Fruit fly (Drosophila melanogaster) Kc167 (cell line): ENCODE data around the gene IleRS-m.

Experiments
- Myc ChIP-seq: fragments of >200 bp; optimal IDR thresholded peaks from 2 replicates; lab custom pipeline; 2017; ENCODE audit warnings: missing external identifiers
- h ChIP-seq: fragments of >200 bp; optimal IDR thresholded peaks from 3 replicates; lab custom pipeline; 2018; ENCODE audit warnings: missing external identifiers
- psq ChIP-seq: fragments of >200 bp; optimal IDR thresholded peaks from 2 replicates; lab custom pipeline; 2017; ENCODE audit warnings: missing external identifiers
- ttk ChIP-seq: sonication (Bioruptor generic); optimal IDR thresholded peaks from 2 replicates; lab custom pipeline; 2017; ENCODE audit warnings: missing external identifiers

DNA sequence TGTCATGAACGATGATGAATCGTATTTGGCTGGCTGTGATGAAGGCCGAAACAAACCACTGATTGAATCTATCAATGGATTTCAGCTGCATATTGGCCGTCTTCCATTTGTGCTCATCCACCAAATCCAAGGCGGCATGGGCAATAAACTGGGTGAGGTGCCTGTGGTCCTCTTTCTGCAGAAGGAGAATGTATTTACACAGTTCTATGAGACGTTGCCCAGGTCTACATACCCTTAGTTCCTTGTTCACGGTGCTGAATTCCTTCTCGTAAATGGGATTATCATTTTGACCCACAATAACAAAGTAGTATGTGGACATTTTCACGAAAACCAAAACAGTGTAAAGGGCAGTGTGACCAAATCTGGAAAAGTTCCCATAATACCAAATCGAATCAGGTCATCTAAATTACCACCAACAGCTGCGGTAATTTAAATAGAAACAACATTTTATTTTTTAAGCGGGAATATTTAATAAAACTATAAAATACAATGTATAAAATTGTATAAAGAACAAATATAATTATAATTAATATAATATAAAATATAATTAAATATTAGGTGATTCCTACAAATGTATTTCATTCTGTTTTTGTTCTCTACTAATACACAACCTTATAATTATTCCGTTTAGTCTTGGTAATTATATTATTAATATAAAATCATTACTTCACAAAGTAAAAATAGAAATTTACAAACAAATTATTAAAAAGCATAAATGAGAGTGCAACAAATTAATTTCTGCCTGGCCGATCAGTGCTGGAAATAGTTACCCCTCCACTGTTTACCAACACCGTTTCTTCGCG, 31.4 kb downstream of the IleRS-m start, which contains the start of the genes Trs20 and elg1:
- no peak for TF ChIP-seq psq (lab: Kevin White, UChicago)
- TF ChIP-seq ttk (lab: Kevin White, UChicago): no peak
- no peak for TF ChIP-seq h
- TF ChIP-seq Myc (lab: Kevin White, UChicago): no peak
